Fruit fly (Drosophila melanogaster): ENCODE results near the gene Acsf3.
A peak's percentile ranks its signal among the peaks of the same experiment; 100 is the strongest.

Gene Acsf3

DNA sequence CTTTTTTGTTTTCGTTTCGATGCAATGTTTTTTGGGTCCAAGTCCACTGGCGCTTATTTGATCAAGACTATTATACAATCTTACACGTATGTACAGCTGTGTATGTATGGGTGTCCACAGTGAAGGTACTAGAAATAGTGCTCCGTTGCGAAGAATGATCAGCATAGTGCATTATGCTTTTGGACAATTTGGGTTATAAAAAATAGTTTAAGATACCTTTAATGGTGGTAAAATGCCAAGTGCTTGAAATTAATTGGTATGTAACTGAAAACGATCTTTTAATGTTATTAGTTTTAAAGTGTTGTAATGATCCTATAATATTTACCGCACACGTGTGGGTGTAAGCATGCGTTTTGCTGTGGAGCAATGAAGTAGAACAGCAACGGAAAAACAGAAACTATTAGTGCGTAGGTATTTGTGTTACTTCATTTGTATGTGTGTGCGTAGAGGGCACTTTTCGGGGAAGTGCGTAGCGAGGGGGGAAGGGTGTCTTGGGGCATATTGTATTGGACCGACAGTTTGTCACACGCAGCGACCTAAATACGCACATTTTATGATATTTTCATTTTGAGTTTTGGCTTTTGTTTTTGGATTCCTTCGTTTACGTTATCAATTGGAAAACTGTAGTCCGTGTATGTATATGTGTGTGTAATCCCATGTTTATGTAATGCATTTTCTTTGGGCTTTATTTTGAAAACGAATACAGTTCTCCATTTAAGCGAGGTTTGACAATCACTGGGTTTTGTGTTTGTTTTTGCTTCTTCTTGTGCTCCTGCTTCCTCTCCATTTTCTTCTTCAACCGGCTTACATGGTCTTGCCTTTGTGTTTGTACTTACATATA lies 7.5 kb downstream of the Acsf3 start (continued):
- TF ChIP-seq CG13424 (tag; optimal IDR thresholded peaks at IDR 0.05) (peak; percentile 92), CG12659 (GFP tag; optimal IDR thresholded peaks at IDR 0.05) (peak; percentile 91), NC2β (GFP tag; optimal IDR thresholded peaks at IDR 0.05) (peak; percentile 94), pum (GFP tag; optimal IDR thresholded peaks at IDR 0.05) (peak; percentile 90), CG33213 (GFP tag; optimal IDR thresholded peaks at IDR 0.05) (peak; percentile 85), Oaz (GFP tag; IDR thresholded peaks at IDR 0.05) (peak; percentile 56), Lhr (GFP tag; optimal IDR thresholded peaks at IDR 0.05) (peak; percentile 76), nau (GFP tag; optimal IDR thresholded peaks at IDR 0.05) (peak; percentile 86), CG10979 (tag; optimal IDR thresholded peaks at IDR 0.05) (peak; percentile 96), CG9817 (tag; optimal IDR thresholded peaks at IDR 0.05) (peak; percentile 81), Doc3 (GFP tag; IDR thresholded peaks at IDR 0.05; ENCODE audit: partially characterized antibody) (no peak), Camta (GFP tag; optimal IDR thresholded peaks at IDR 0.05) (peak; percentile 86), gsb-n (tag; optimal IDR thresholded peaks at IDR 0.05) (peak; percentile 93), kni (GFP tag; optimal IDR thresholded peaks at IDR 0.05) (no peak), CG14050 (GFP tag; IDR thresholded peaks at IDR 0.05) (peak; percentile 79), Gsc (GFP tag; IDR thresholded peaks at IDR 0.05) (peak; percentile 68), CG11696 (GFP tag; IDR thresholded peaks at IDR 0.05) (peak; percentile 99), CG17361 (GFP tag; IDR thresholded peaks at IDR 0.05) (peak; percentile 68), mirr (GFP tag; optimal IDR thresholded peaks at IDR 0.05) (peak; percentile 55), HLH3B (GFP tag; IDR thresholded peaks at IDR 0.05) (peak; percentile 85), CG12104 (GFP tag; optimal IDR thresholded peaks at IDR 0.05) (peak; percentile 76), E2f2 (GFP tag; IDR thresholded peaks at IDR 0.05) (peak; percentile 65), h (optimal IDR thresholded peaks at IDR 0.05) (no peak), CG12155 (GFP tag; optimal IDR thresholded peaks at IDR 0.05) (peak; percentile 72), gfzf (GFP tag; optimal IDR thresholded peaks at IDR 0.05) (no peak), CG15601 (tag; optimal IDR thresholded peaks at IDR 0.05) (peak; percentile 91), Nf-YC (tag; optimal IDR thresholded peaks at IDR 0.05) (peak; percentile 67), dmrt11E (tag; optimal IDR thresholded peaks at IDR 0.05) (peak; percentile 95), CG9609 (GFP tag; optimal IDR thresholded peaks at IDR 0.05) (peak; percentile 83), oc (tag; optimal IDR thresholded peaks at IDR 0.05) (peak; percentile 79), CG15073 (GFP tag; optimal IDR thresholded peaks at IDR 0.05) (peak; percentile 69), HmgD (GFP tag; optimal IDR thresholded peaks at IDR 0.05) (peak; percentile 46), ERR (GFP tag; optimal IDR thresholded peaks at IDR 0.05) (peak; percentile 77), Vsx1 (GFP tag; optimal IDR thresholded peaks at IDR 0.05) (peak; percentile 84), Dip2 (GFP tag; IDR thresholded peaks at IDR 0.05) (no peak), CG10462 (GFP tag; optimal IDR thresholded peaks at IDR 0.05) (peak; percentile 87), fd64A (GFP tag; optimal IDR thresholded peaks at IDR 0.05) (peak; percentile 86), dati (GFP tag; IDR thresholded peaks at IDR 0.05) (peak; percentile 72), CG13287 (GFP tag; IDR thresholded peaks at IDR 0.05; ENCODE audit: partially characterized antibody) (no peak), CG7357 (GFP tag; IDR thresholded peaks at IDR 0.05) (peak; percentile 79), CG3726 (GFP tag; IDR thresholded peaks at IDR 0.05) (peak; percentile 83; the same call in 2 of the 3 replicates), Lpt (GFP tag; optimal IDR thresholded peaks at IDR 0.05) (peak; percentile 52), Hr3 (GFP tag; optimal IDR thresholded peaks at IDR 0.05) (peak; percentile 91), CG3995 (GFP tag; optimal IDR thresholded peaks at IDR 0.05) (peak; percentile 15), CG4424 (GFP tag; optimal IDR thresholded peaks at IDR 0.05) (peak; percentile 93), CG1529 (GFP tag; optimal IDR thresholded peaks at IDR 0.05) (peak; percentile 93), trh (GFP tag; optimal IDR thresholded peaks at IDR 0.05) (peak; percentile 81), CG11085 (GFP tag; IDR thresholded peaks at IDR 0.05) (peak; percentile 68), Dll (GFP tag; IDR thresholded peaks at IDR 0.05; ENCODE audit: partially characterized antibody) (no peak), CG11560 (tag; IDR thresholded peaks at IDR 0.05) (peak; percentile 60; the same call in 1 of the 3 replicates)
